Worm (Caenorhabditis elegans) whole organism, L3 larva: ENCODE data around the gene exc-15.

Experiments used
- elt-2 ChIP-seq: sonication (generic microtip); optimal IDR thresholded peaks from 2 replicates; lab custom pipeline; 2016; ENCODE audit warnings: missing genetic modification reagents, mild to moderate bottlenecking, missing genetic modification characterization, missing compliant biosample characterization
- nfya-1 ChIP-seq: sonication (generic microtip); optimal IDR thresholded peaks from 2 replicates; lab custom pipeline; 2017; ENCODE audit warnings: missing genetic modification characterization, mild to moderate bottlenecking, missing compliant biosample characterization, antibody characterized with exemption, moderate library complexity; ENCODE audit not compliant: insufficient read depth
- nhr-12 ChIP-seq: fragments of 150-350 bp; optimal IDR thresholded peaks from 2 replicates; lab custom pipeline; 2014; ENCODE audit warnings: missing biosample characterization, missing genetic modification characterization
- pha-4 ChIP-seq: fragments of 150-350 bp; optimal IDR thresholded peaks from 2 replicates; lab custom pipeline; 2014; ENCODE audit warnings: missing biosample characterization, missing genetic modification reagents, missing genetic modification characterization
- snpc-4 ChIP-seq: fragments of 150-350 bp; optimal IDR thresholded peaks from 2 replicates; lab custom pipeline; 2014; ENCODE audit warnings: missing biosample characterization, missing genetic modification characterization
- tbx-2 ChIP-seq: sonication (generic microtip); optimal IDR thresholded peaks from 2 replicates; lab custom pipeline; 2016; ENCODE audit warnings: mild to moderate bottlenecking, missing genetic modification characterization, missing compliant biosample characterization

DNA sequence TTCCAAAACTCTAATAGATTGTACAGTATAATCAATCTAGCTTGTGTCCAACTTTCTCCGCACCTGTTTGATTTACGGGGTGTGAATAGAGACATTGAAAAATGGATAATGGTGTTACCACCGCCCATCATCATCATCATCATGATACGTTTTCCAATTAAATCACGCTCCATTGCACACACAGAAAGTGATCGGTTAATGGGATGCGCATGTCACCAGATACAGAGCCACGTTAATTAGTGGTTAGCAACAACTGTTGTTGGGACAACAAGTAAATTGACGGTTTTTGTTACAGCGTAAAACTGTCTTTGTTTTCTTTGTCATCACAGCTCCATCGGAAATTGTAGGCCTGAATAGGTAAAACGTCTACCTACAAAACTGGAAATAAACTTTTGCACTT, 23.4 kb downstream of the exc-15 start:
- TF ChIP-seq nhr-12 (tag; lab: Kevin White, UChicago) (no peak), nfya-1 (no peak), elt-2 (tag; lab: Kevin White, UChicago) (no peak), snpc-4 (tag; lab: Kevin White, UChicago) (no peak), pha-4 (tag; lab: Kevin White, UChicago) (no peak), tbx-2 (no peak)
